Worm (Caenorhabditis elegans) whole organism, L1 larva: Measurements from ENCODE around the gene gck-4.

Experiments used
- C04F5.9 ChIP-seq: sonication (generic microtip); optimal IDR thresholded peaks from 2 replicates; lab custom pipeline; 2016; ENCODE audit warnings: missing genetic modification characterization, missing compliant biosample characterization
- C16A3.4 ChIP-seq: fragments of 150-350 bp; optimal IDR thresholded peaks from 2 replicates; lab custom pipeline; 2014; ENCODE audit warnings: missing biosample characterization, missing genetic modification characterization
- F16B12.6 ChIP-seq: fragments of 150-350 bp; optimal IDR thresholded peaks from 2 replicates; lab custom pipeline; 2014; ENCODE audit warnings: missing biosample characterization, missing genetic modification characterization
- ama-1 ChIP-seq: fragments of 150-350 bp; optimal IDR thresholded peaks from 2 replicates; lab custom pipeline; 2014
- ceh-63 ChIP-seq: fragments of 200-800 bp; sonication (Bioruptor generic); optimal IDR thresholded peaks from 2 replicates; lab custom pipeline; 2018; ENCODE audit warnings: mild to moderate bottlenecking, missing genetic modification characterization, missing compliant biosample characterization
- ceh-8 ChIP-seq: fragments of 200-800 bp; sonication (Bioruptor generic); optimal IDR thresholded peaks from 2 replicates; lab custom pipeline; 2018; ENCODE audit warnings: mild to moderate bottlenecking, missing genetic modification characterization, moderate library complexity, missing compliant biosample characterization
- ceh-88 ChIP-seq: fragments of 200-800 bp; sonication (Bioruptor generic); IDR thresholded peaks from 2 replicates; pipeline ENCODE4 v1.3.6; 2022; ENCODE audit warnings: missing genetic modification characterization, missing compliant biosample characterization
- ces-1 ChIP-seq: fragments of 150-350 bp; optimal IDR thresholded peaks from 2 replicates; lab custom pipeline; 2014; ENCODE audit warnings: missing biosample characterization, missing genetic modification reagents, missing genetic modification characterization
- dpl-1 ChIP-seq, 3 experiments: fragments of 150-350 bp in 2 of 3; sonication (generic microtip) in 1 of 3; optimal IDR thresholded peaks; 2 replicates each; lab custom pipeline; 2014 to 2017; ENCODE audit warnings: missing biosample characterization in 3 of 3, missing genetic modification characterization in 3 of 3, missing genetic modification reagents in 3 of 3
- efl-1 ChIP-seq, 4 experiments: fragments of 150-350 bp; optimal IDR thresholded peaks in 3 of 4; peaks in 1 of 4; 1 replicate in 1 of 4; 2 replicates in 3 of 4; lab custom pipeline; 2014; ENCODE audit warnings: missing biosample characterization in 2 of 4, missing genetic modification characterization in 2 of 4, missing genetic modification reagents in 2 of 4
- efl-3 ChIP-seq: fragments of 200-800 bp; sonication (Bioruptor generic); optimal IDR thresholded peaks from 2 replicates; lab custom pipeline; 2018; ENCODE audit warnings: mild to moderate bottlenecking, missing genetic modification characterization, missing compliant biosample characterization
- egl-13 ChIP-seq: sonication (generic microtip); optimal IDR thresholded peaks from 2 replicates; lab custom pipeline; 2016; ENCODE audit warnings: missing genotype, missing genetic modification reagents, missing genetic modification characterization, missing compliant biosample characterization
- egl-27 ChIP-seq, 2 experiments: fragments of 150-350 bp in 1 of 2; sonication (generic microtip); optimal IDR thresholded peaks; 3 replicates each; lab custom pipeline; 2017 to 2018; ENCODE audit warnings: missing biosample characterization in 2 of 2, missing genetic modification characterization in 2 of 2, missing genetic modification reagents in 2 of 2
- elt-2 ChIP-seq: sonication (generic microtip); optimal IDR thresholded peaks from 2 replicates; lab custom pipeline; 2016; ENCODE audit warnings: missing genetic modification characterization, mild to moderate bottlenecking, inconsistent platforms, missing compliant biosample characterization, missing genetic modification reagents
- fkh-10 ChIP-seq: sonication (generic microtip); optimal IDR thresholded peaks from 2 replicates; lab custom pipeline; 2017; ENCODE audit warnings: missing biosample characterization, missing genetic modification reagents, missing genetic modification characterization
- fkh-8 ChIP-seq: sonication (generic microtip); optimal IDR thresholded peaks from 2 replicates; lab custom pipeline; 2016; ENCODE audit warnings: mild to moderate bottlenecking, missing genetic modification characterization, missing compliant biosample characterization
- grh-1 ChIP-seq: fragments of 200-800 bp; sonication (Bioruptor generic); IDR thresholded peaks from 2 replicates; pipeline ENCODE4 v1.3.6; 2022; ENCODE audit warnings: missing genetic modification reagents, missing genetic modification characterization, missing compliant biosample characterization
- hlh-17 ChIP-seq: fragments of 200-800 bp; sonication (Bioruptor generic); optimal IDR thresholded peaks from 2 replicates; lab custom pipeline; 2018; ENCODE audit warnings: missing genetic modification characterization, mild to moderate bottlenecking, missing compliant biosample characterization, moderate library complexity, borderline replicate concordance
- hlh-4 ChIP-seq: sonication (generic microtip); optimal IDR thresholded peaks from 2 replicates; lab custom pipeline; 2016; ENCODE audit warnings: mild to moderate bottlenecking, missing genetic modification characterization, missing compliant biosample characterization
- hpl-2 ChIP-seq: fragments of 150-350 bp; optimal IDR thresholded peaks from 2 replicates; lab custom pipeline; 2014; ENCODE audit warnings: missing biosample characterization, missing genetic modification reagents, missing genetic modification characterization
- irx-1 ChIP-seq: sonication (generic microtip); optimal IDR thresholded peaks from 2 replicates; lab custom pipeline; 2016; ENCODE audit warnings: missing genetic modification characterization, missing compliant biosample characterization
- lin-13 ChIP-seq: fragments of 150-350 bp; optimal IDR thresholded peaks from 2 replicates; lab custom pipeline; 2014; ENCODE audit warnings: missing biosample characterization, missing genetic modification reagents, missing genetic modification characterization
- lin-15B ChIP-seq: fragments of 150-350 bp; sonication (generic microtip); optimal IDR thresholded peaks from 3 replicates; lab custom pipeline; 2014; ENCODE audit warnings: missing biosample characterization, missing genetic modification characterization
- lin-35 ChIP-seq, 2 experiments: fragments of 150-350 bp; optimal IDR thresholded peaks; 2 replicates each; lab custom pipeline; 2014; ENCODE audit warnings: missing biosample characterization in 2 of 2, missing genetic modification characterization in 2 of 2, missing genetic modification reagents in 2 of 2
- lin-39 ChIP-seq: fragments of 150-350 bp; optimal IDR thresholded peaks from 2 replicates; lab custom pipeline; 2014; ENCODE audit warnings: missing biosample characterization, missing genetic modification reagents, missing genetic modification characterization
- lir-3 ChIP-seq: sonication (generic microtip); optimal IDR thresholded peaks from 2 replicates; lab custom pipeline; 2016; ENCODE audit warnings: mild to moderate bottlenecking, missing genetic modification characterization, moderate library complexity, missing compliant biosample characterization; ENCODE audit not compliant: poor library complexity
- mdl-1 ChIP-seq, 2 experiments: fragments of 150-350 bp; optimal IDR thresholded peaks; 2 replicates each; lab custom pipeline; 2014 to 2017; ENCODE audit warnings: missing biosample characterization in 2 of 2, missing genetic modification characterization in 2 of 2, inconsistent platforms in 1 of 2
- mef-2 ChIP-seq: fragments of 150-350 bp; optimal IDR thresholded peaks from 2 replicates; lab custom pipeline; 2014; ENCODE audit warnings: missing biosample characterization, missing genetic modification characterization
- nhr-12 ChIP-seq: sonication (generic microtip); optimal IDR thresholded peaks from 2 replicates; lab custom pipeline; 2017; ENCODE audit warnings: missing biosample characterization, missing genetic modification characterization
- nhr-19 ChIP-seq: fragments of 200-800 bp; sonication (Bioruptor generic); conservative IDR thresholded peaks from 2 replicates; pipeline ENCODE4 v1.3.6; 2022; ENCODE audit warnings: missing genetic modification characterization, missing compliant biosample characterization
- nhr-20 ChIP-seq: sonication (generic microtip); optimal IDR thresholded peaks from 2 replicates; lab custom pipeline; 2016; ENCODE audit warnings: mild to moderate bottlenecking, missing genetic modification characterization, missing compliant biosample characterization
- nhr-237 ChIP-seq: fragments of 150-350 bp; optimal IDR thresholded peaks from 2 replicates; lab custom pipeline; 2014; ENCODE audit warnings: missing biosample characterization, missing genetic modification characterization
- nhr-28 ChIP-seq: fragments of 150-350 bp; optimal IDR thresholded peaks from 2 replicates; lab custom pipeline; 2014; ENCODE audit warnings: missing biosample characterization, missing genetic modification characterization
- nhr-47 ChIP-seq: sonication (generic microtip); optimal IDR thresholded peaks from 2 replicates; lab custom pipeline; 2016; ENCODE audit warnings: mild to moderate bottlenecking, missing genetic modification characterization, moderate library complexity, missing compliant biosample characterization
- nhr-71 ChIP-seq: sonication (generic microtip); optimal IDR thresholded peaks from 2 replicates; lab custom pipeline; 2016; ENCODE audit warnings: mild to moderate bottlenecking, missing genetic modification characterization, moderate library complexity, missing compliant biosample characterization
- nhr-77 ChIP-seq: fragments of 150-350 bp; optimal IDR thresholded peaks from 2 replicates; lab custom pipeline; 2014; ENCODE audit warnings: missing biosample characterization, missing genetic modification characterization
- nhr-90 ChIP-seq: sonication (generic microtip); optimal IDR thresholded peaks from 2 replicates; lab custom pipeline; 2016; ENCODE audit warnings: mild to moderate bottlenecking, missing genetic modification characterization, missing compliant biosample characterization; ENCODE audit not compliant: poor library complexity
- pqm-1 ChIP-seq: sonication (generic microtip); optimal IDR thresholded peaks from 3 replicates; lab custom pipeline; 2017; ENCODE audit warnings: missing biosample characterization, missing genetic modification characterization
- skn-1 ChIP-seq: fragments of 150-350 bp; optimal IDR thresholded peaks from 2 replicates; lab custom pipeline; 2014; ENCODE audit warnings: missing biosample characterization, missing genetic modification characterization
- snpc-4 ChIP-seq: fragments of 150-350 bp; optimal IDR thresholded peaks from 2 replicates; lab custom pipeline; 2014; ENCODE audit warnings: missing biosample characterization, missing genetic modification characterization
- snu-23 ChIP-seq: sonication (generic microtip); optimal IDR thresholded peaks from 2 replicates; lab custom pipeline; 2016; ENCODE audit warnings: missing genetic modification characterization, missing compliant biosample characterization
- sox-4 ChIP-seq: sonication (generic microtip); optimal IDR thresholded peaks from 2 replicates; lab custom pipeline; 2016; ENCODE audit warnings: missing genetic modification characterization, missing compliant biosample characterization
- sptf-1 ChIP-seq: fragments of 150-350 bp; optimal IDR thresholded peaks from 2 replicates; lab custom pipeline; 2014; ENCODE audit warnings: missing biosample characterization, missing genetic modification characterization
- swsn-7 ChIP-seq: sonication (generic microtip); optimal IDR thresholded peaks from 2 replicates; lab custom pipeline; 2016; ENCODE audit warnings: missing genetic modification characterization, missing compliant biosample characterization
- tbx-2 ChIP-seq: sonication (generic microtip); optimal IDR thresholded peaks from 2 replicates; lab custom pipeline; 2016; ENCODE audit warnings: missing genetic modification characterization, missing compliant biosample characterization
- unc-130 ChIP-seq: fragments of 150-350 bp; optimal IDR thresholded peaks from 2 replicates; lab custom pipeline; 2017; ENCODE audit warnings: missing biosample characterization, missing genetic modification characterization, inconsistent platforms
- unc-62 ChIP-seq: fragments of 150-350 bp; optimal IDR thresholded peaks from 2 replicates; lab custom pipeline; 2014; ENCODE audit warnings: missing biosample characterization, missing genetic modification reagents, missing genetic modification characterization
- xbp-1 ChIP-seq: sonication (generic microtip); optimal IDR thresholded peaks from 2 replicates; lab custom pipeline; 2016; ENCODE audit warnings: missing genetic modification characterization, missing compliant biosample characterization
- zag-1 ChIP-seq: fragments of 150-350 bp; optimal IDR thresholded peaks from 2 replicates; lab custom pipeline; 2014; ENCODE audit warnings: missing biosample characterization, missing genetic modification characterization
- ztf-11 ChIP-seq, 2 experiments: sonication (generic microtip); optimal IDR thresholded peaks; 2 replicates each; lab custom pipeline; 2016 to 2017; ENCODE audit warnings: missing genetic modification characterization in 2 of 2, missing biosample characterization in 1 of 2, missing compliant biosample characterization in 1 of 2
- ztf-4 ChIP-seq: fragments of 150-350 bp; optimal IDR thresholded peaks from 2 replicates; lab custom pipeline; 2014; ENCODE audit warnings: missing biosample characterization, missing genetic modification characterization

gck-4 gene

ce11 chrX:13663641-13664633 is 13.1 kb upstream of the gck-4 start, which contains the start of gene C04A11.5:
C04A11.5 (plus strand) TSS chrX:13664583.
- TF ChIP-seq C16A3.4 (tag; lab: Kevin White, UChicago): no peak
- TF ChIP-seq lin-15B (tag; lab: Kevin White, UChicago): no peak
- TF ChIP-seq unc-62: no peak
- TF ChIP-seq grh-1 (GFP tag; lab: Robert Waterston, UW): peak; percentile 76
- TF ChIP-seq fkh-8 (tag; lab: Kevin White, UChicago): no peak
- no peak for TF ChIP-seq nhr-47 (tag; lab: Kevin White, UChicago)
- TF ChIP-seq nhr-12 (tag; lab: Kevin White, UChicago): no peak
- no peak for TF ChIP-seq F16B12.6 (tag; lab: Kevin White, UChicago)
- no peak for TF ChIP-seq tbx-2 (tag; lab: Kevin White, UChicago)
- peak; percentile 36 for TF ChIP-seq nhr-71 (tag; lab: Kevin White, UChicago)
- no peak for TF ChIP-seq ces-1 (GFP tag; lab: Kevin White, UChicago)
- TF ChIP-seq mef-2 (tag; lab: Kevin White, UChicago): no peak
- no peak for TF ChIP-seq unc-130 (tag; lab: Kevin White, UChicago)
- no peak for TF ChIP-seq C04F5.9
- no peak for TF ChIP-seq efl-3 (GFP tag; lab: Kevin White, UChicago)
- no peak for TF ChIP-seq ztf-11 (tag; optimal IDR thresholded peaks at IDR 0.05; lab: Kevin White, UChicago)
- TF ChIP-seq ama-1: no peak
- TF ChIP-seq hlh-17 (GFP tag; lab: Kevin White, UChicago): no peak
- TF ChIP-seq egl-13 (tag; lab: Kevin White, UChicago): no peak
- TF ChIP-seq snpc-4 (tag; lab: Kevin White, UChicago): no peak
- no peak for TF ChIP-seq mdl-1 (tag; optimal IDR thresholded peaks at IDR 0.05; lab: Kevin White, UChicago)
- TF ChIP-seq zag-1: no peak
- TF ChIP-seq hpl-2 (GFP tag; lab: Kevin White, UChicago): no peak
- TF ChIP-seq elt-2 (tag; lab: Kevin White, UChicago): no peak
- TF ChIP-seq lir-3: no peak
- TF ChIP-seq ceh-8 (GFP tag; lab: Kevin White, UChicago): no peak
- TF ChIP-seq pqm-1: no peak
- peak in 1 of 2 experiments; percentile 4 for TF ChIP-seq lin-35 (GFP tag; optimal IDR thresholded peaks at IDR 0.05; lab: Kevin White, UChicago)
- no peak for TF ChIP-seq skn-1 (tag; lab: Kevin White, UChicago)
- TF ChIP-seq nhr-77 (tag; lab: Kevin White, UChicago): no peak
- TF ChIP-seq ceh-63: no peak
- no peak for TF ChIP-seq sox-4
- TF ChIP-seq efl-1 (optimal IDR thresholded peaks at IDR 0.05; lab: Kevin White, UChicago): no peak
- no peak for TF ChIP-seq efl-1 (GFP tag; optimal IDR thresholded peaks at IDR 0.05 in 1 of 2; lab: Kevin White, UChicago)
- TF ChIP-seq hlh-4 (tag; lab: Kevin White, UChicago): no peak
- no peak for TF ChIP-seq nhr-90 (tag; lab: Kevin White, UChicago)
- no peak for TF ChIP-seq egl-27 (tag; optimal IDR thresholded peaks at IDR 0.05; lab: Kevin White, UChicago)
- no peak for TF ChIP-seq lin-13 (GFP tag; lab: Kevin White, UChicago)
- TF ChIP-seq nhr-28 (tag; lab: Kevin White, UChicago): no peak
- no peak for TF ChIP-seq fkh-10 (GFP tag; lab: Kevin White, UChicago)
- TF ChIP-seq irx-1 (tag; lab: Kevin White, UChicago): no peak
- no peak for TF ChIP-seq sptf-1 (tag; lab: Kevin White, UChicago)
- TF ChIP-seq xbp-1 (tag; lab: Kevin White, UChicago): no peak
- peak; percentile 35 for TF ChIP-seq snu-23 (GFP tag; lab: Kevin White, UChicago)
- no peak for TF ChIP-seq ceh-88 (GFP tag; lab: Robert Waterston, UW)
- no peak for TF ChIP-seq lin-39 (tag; lab: Kevin White, UChicago)
- TF ChIP-seq nhr-19 (GFP tag; lab: Robert Waterston, UW): no peak; the same call in 1 of the 2 replicates
- TF ChIP-seq nhr-20 (tag; lab: Kevin White, UChicago): peak; percentile 70
- TF ChIP-seq nhr-237: no peak
- no peak for TF ChIP-seq ztf-4 (tag; lab: Kevin White, UChicago)
- no peak for TF ChIP-seq swsn-7
- TF ChIP-seq dpl-1 (GFP tag; optimal IDR thresholded peaks at IDR 0.05; lab: Kevin White, UChicago): no peak
